Worm (Caenorhabditis elegans) whole organism, L1 larva: ENCODE measurements around the gene K01A6.5.
A peak's percentile ranks its signal among the peaks of the same experiment; 100 is the strongest.

Source experiments
- C16A3.4 ChIP-seq: fragments of 150-350 bp; optimal IDR thresholded peaks from 2 replicates; lab custom pipeline; 2014; ENCODE audit warnings: missing biosample characterization, missing genetic modification characterization
- F16B12.6 ChIP-seq: fragments of 150-350 bp; optimal IDR thresholded peaks from 2 replicates; lab custom pipeline; 2014; ENCODE audit warnings: missing biosample characterization, missing genetic modification characterization
- alr-1 ChIP-seq: fragments of 200-800 bp; sonication (Bioruptor generic); optimal IDR thresholded peaks from 2 replicates; lab custom pipeline; 2018; ENCODE audit warnings: borderline replicate concordance, mild to moderate bottlenecking, missing genetic modification characterization, missing compliant biosample characterization
- aly-2 ChIP-seq: fragments of 150-350 bp; optimal IDR thresholded peaks from 2 replicates; lab custom pipeline; 2014; ENCODE audit warnings: missing biosample characterization, missing genetic modification characterization
- blmp-1 ChIP-seq: fragments of 150-350 bp; optimal IDR thresholded peaks from 2 replicates; lab custom pipeline; 2014; ENCODE audit warnings: missing biosample characterization, missing genetic modification characterization
- dpl-1 ChIP-seq, 3 experiments: fragments of 150-350 bp in 2 of 3; sonication (generic microtip) in 1 of 3; optimal IDR thresholded peaks; 2 replicates each; lab custom pipeline; 2014 to 2017; ENCODE audit warnings: missing biosample characterization in 3 of 3, missing genetic modification characterization in 3 of 3, missing genetic modification reagents in 3 of 3
- efl-1 ChIP-seq, 4 experiments: fragments of 150-350 bp; optimal IDR thresholded peaks in 3 of 4; peaks in 1 of 4; 1 replicate in 1 of 4; 2 replicates in 3 of 4; lab custom pipeline; 2014; ENCODE audit warnings: missing biosample characterization in 2 of 4, missing genetic modification characterization in 2 of 4, missing genetic modification reagents in 2 of 4
- efl-3 ChIP-seq: fragments of 200-800 bp; sonication (Bioruptor generic); optimal IDR thresholded peaks from 2 replicates; lab custom pipeline; 2018; ENCODE audit warnings: mild to moderate bottlenecking, missing genetic modification characterization, missing compliant biosample characterization
- egl-13 ChIP-seq: sonication (generic microtip); optimal IDR thresholded peaks from 2 replicates; lab custom pipeline; 2016; ENCODE audit warnings: missing genotype, missing genetic modification reagents, missing genetic modification characterization, missing compliant biosample characterization
- elt-3 ChIP-seq, 6 experiments: fragments of 150-350 bp in 1 of 6; sonication (generic microtip); optimal IDR thresholded peaks; 2 replicates each; lab custom pipeline; 2017 to 2018; ENCODE audit warnings: missing biosample characterization in 6 of 6, missing genetic modification characterization in 6 of 6, inconsistent platforms in 1 of 6
- fkh-10 ChIP-seq: sonication (generic microtip); optimal IDR thresholded peaks from 2 replicates; lab custom pipeline; 2017; ENCODE audit warnings: missing biosample characterization, missing genetic modification reagents, missing genetic modification characterization
- hlh-4 ChIP-seq: sonication (generic microtip); optimal IDR thresholded peaks from 2 replicates; lab custom pipeline; 2016; ENCODE audit warnings: mild to moderate bottlenecking, missing genetic modification characterization, missing compliant biosample characterization
- isw-1 ChIP-seq: fragments of 200-800 bp; sonication (Bioruptor generic); IDR thresholded peaks from 2 replicates; pipeline ENCODE4 v1.3.6; 2022; ENCODE audit warnings: missing genetic modification characterization, missing compliant biosample characterization
- lin-14 ChIP-seq: fragments of 200-800 bp; sonication (Bioruptor generic); optimal IDR thresholded peaks from 2 replicates; lab custom pipeline; 2018; ENCODE audit warnings: mild to moderate bottlenecking, missing genetic modification characterization, moderate library complexity, missing compliant biosample characterization
- lin-39 ChIP-seq: fragments of 150-350 bp; optimal IDR thresholded peaks from 2 replicates; lab custom pipeline; 2014; ENCODE audit warnings: missing biosample characterization, missing genetic modification reagents, missing genetic modification characterization
- lir-3 ChIP-seq: sonication (generic microtip); optimal IDR thresholded peaks from 2 replicates; lab custom pipeline; 2016; ENCODE audit warnings: mild to moderate bottlenecking, missing genetic modification characterization, moderate library complexity, missing compliant biosample characterization; ENCODE audit not compliant: poor library complexity
- mef-2 ChIP-seq: fragments of 150-350 bp; optimal IDR thresholded peaks from 2 replicates; lab custom pipeline; 2014; ENCODE audit warnings: missing biosample characterization, missing genetic modification characterization
- nhr-11 ChIP-seq: fragments of 150-350 bp; optimal IDR thresholded peaks from 2 replicates; lab custom pipeline; 2014; ENCODE audit warnings: missing biosample characterization, missing genetic modification characterization
- nhr-12 ChIP-seq: sonication (generic microtip); optimal IDR thresholded peaks from 2 replicates; lab custom pipeline; 2017; ENCODE audit warnings: missing biosample characterization, missing genetic modification characterization
- nhr-28 ChIP-seq: fragments of 150-350 bp; optimal IDR thresholded peaks from 2 replicates; lab custom pipeline; 2014; ENCODE audit warnings: missing biosample characterization, missing genetic modification characterization
- nhr-47 ChIP-seq: sonication (generic microtip); optimal IDR thresholded peaks from 2 replicates; lab custom pipeline; 2016; ENCODE audit warnings: mild to moderate bottlenecking, missing genetic modification characterization, moderate library complexity, missing compliant biosample characterization
- nhr-76 ChIP-seq: sonication (generic microtip); optimal IDR thresholded peaks from 2 replicates; lab custom pipeline; 2017; ENCODE audit warnings: missing biosample characterization, missing genetic modification characterization
- nhr-77 ChIP-seq: fragments of 150-350 bp; optimal IDR thresholded peaks from 2 replicates; lab custom pipeline; 2014; ENCODE audit warnings: missing biosample characterization, missing genetic modification characterization
- nhr-84 ChIP-seq: sonication (generic microtip); optimal IDR thresholded peaks from 2 replicates; lab custom pipeline; 2017; ENCODE audit warnings: missing biosample characterization, missing genetic modification characterization
- nhr-85 ChIP-seq: sonication (generic microtip); peaks from one replicate; lab custom pipeline; 2016; ENCODE audit warnings: missing genetic modification characterization, inconsistent platforms, missing compliant biosample characterization
- rnt-1 ChIP-seq: sonication (generic microtip); optimal IDR thresholded peaks from 2 replicates; lab custom pipeline; 2016; ENCODE audit warnings: mild to moderate bottlenecking, missing genetic modification characterization, moderate library complexity, missing compliant biosample characterization
- snpc-4 ChIP-seq: fragments of 150-350 bp; optimal IDR thresholded peaks from 2 replicates; lab custom pipeline; 2014; ENCODE audit warnings: missing biosample characterization, missing genetic modification characterization
- snu-23 ChIP-seq: sonication (generic microtip); optimal IDR thresholded peaks from 2 replicates; lab custom pipeline; 2016; ENCODE audit warnings: missing genetic modification characterization, missing compliant biosample characterization
- sup-37 ChIP-seq: fragments of 200-800 bp; sonication (Bioruptor generic); optimal IDR thresholded peaks from 2 replicates; lab custom pipeline; 2018; ENCODE audit warnings: mild to moderate bottlenecking, missing genetic modification characterization, missing compliant biosample characterization
- unc-30 ChIP-seq: sonication (generic microtip); optimal IDR thresholded peaks from 2 replicates; lab custom pipeline; 2017; ENCODE audit warnings: missing biosample characterization, missing genetic modification characterization
- zip-4 ChIP-seq: fragments of 200-800 bp; sonication (Bioruptor generic); optimal IDR thresholded peaks from 2 replicates; lab custom pipeline; 2018; ENCODE audit warnings: mild to moderate bottlenecking, missing genetic modification characterization, moderate library complexity, missing compliant biosample characterization
- ztf-4 ChIP-seq: fragments of 150-350 bp; optimal IDR thresholded peaks from 2 replicates; lab custom pipeline; 2014; ENCODE audit warnings: missing biosample characterization, missing genetic modification characterization

The K01A6.5 gene

DNA sequence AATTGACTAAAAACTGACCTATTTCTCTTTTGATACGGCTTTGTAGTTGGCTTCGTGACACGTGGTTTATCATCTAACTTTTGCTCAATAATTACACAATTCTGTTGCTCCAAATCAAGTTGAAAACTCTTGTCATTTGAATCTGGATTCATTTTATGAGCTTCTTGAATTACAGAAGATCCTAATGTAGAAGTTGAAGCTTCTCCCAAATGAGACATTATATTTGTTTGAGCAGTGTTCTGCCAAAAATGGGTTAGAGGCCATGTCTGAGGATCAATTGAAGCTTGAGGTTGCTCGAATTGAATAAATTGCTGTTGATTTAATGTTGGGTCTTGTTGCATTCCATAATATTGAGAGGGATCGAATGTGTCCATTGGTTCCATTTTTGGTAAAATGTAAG is 45.0 kb upstream of the K01A6.5 start:
- no peak for TF ChIP-seq lir-3 (tag; lab: Kevin White, UChicago)
- no peak for TF ChIP-seq nhr-47 (tag; lab: Kevin White, UChicago)
- TF ChIP-seq lin-39: no peak
- no peak for TF ChIP-seq alr-1 (tag; lab: Kevin White, UChicago)
- TF ChIP-seq efl-1 (optimal IDR thresholded peaks at IDR 0.05; lab: Kevin White, UChicago): no peak
- TF ChIP-seq efl-1 (GFP tag; optimal IDR thresholded peaks at IDR 0.05 in 1 of 2; lab: Kevin White, UChicago): no peak
- no peak for TF ChIP-seq elt-3 (tag; optimal IDR thresholded peaks at IDR 0.05; lab: Kevin White, UChicago)
- TF ChIP-seq nhr-76: no peak
- TF ChIP-seq nhr-12 (tag; lab: Kevin White, UChicago): no peak
- TF ChIP-seq unc-30 (tag; lab: Kevin White, UChicago): no peak
- TF ChIP-seq nhr-84 (tag; lab: Kevin White, UChicago): no peak
- no peak for TF ChIP-seq nhr-77 (tag; lab: Kevin White, UChicago)
- no peak for TF ChIP-seq aly-2 (tag; lab: Kevin White, UChicago)
- no peak for TF ChIP-seq isw-1 (GFP tag; lab: Robert Waterston, UW)
- TF ChIP-seq nhr-28 (tag; lab: Kevin White, UChicago): no peak
- no peak for TF ChIP-seq zip-4 (GFP tag; lab: Kevin White, UChicago)
- no peak for TF ChIP-seq nhr-11

DNA sequence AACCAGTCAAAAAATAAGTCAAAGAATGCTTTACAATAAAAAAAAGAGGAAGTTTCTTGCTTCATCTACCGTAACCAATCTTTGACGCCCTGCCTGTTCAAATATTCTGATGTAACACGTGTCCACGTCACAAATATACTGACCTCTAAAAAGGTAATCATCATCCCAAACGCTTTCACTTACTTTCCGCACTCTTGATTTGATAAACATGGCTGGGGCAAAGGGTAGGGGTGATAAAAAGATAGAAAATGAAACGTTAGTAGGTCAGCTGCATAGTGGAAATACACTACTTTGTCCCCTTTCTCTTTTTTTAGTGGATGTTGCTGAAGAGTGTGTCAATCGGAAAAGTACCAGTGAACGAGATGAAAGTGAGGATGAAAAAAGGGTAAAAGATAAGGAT is 42.4 kb upstream of the K01A6.5 start:
- TF ChIP-seq rnt-1 (tag; lab: Kevin White, UChicago) (no peak), nhr-76 (no peak), mef-2 (tag; lab: Kevin White, UChicago) (no peak), elt-3 (tag; optimal IDR thresholded peaks at IDR 0.05; lab: Kevin White, UChicago) (peak in 2 of 6 experiments; percentile 27 to 65), nhr-85 (tag; lab: Kevin White, UChicago) (peak; percentile 23), blmp-1 (peak; percentile 99), sup-37 (no peak)

DNA sequence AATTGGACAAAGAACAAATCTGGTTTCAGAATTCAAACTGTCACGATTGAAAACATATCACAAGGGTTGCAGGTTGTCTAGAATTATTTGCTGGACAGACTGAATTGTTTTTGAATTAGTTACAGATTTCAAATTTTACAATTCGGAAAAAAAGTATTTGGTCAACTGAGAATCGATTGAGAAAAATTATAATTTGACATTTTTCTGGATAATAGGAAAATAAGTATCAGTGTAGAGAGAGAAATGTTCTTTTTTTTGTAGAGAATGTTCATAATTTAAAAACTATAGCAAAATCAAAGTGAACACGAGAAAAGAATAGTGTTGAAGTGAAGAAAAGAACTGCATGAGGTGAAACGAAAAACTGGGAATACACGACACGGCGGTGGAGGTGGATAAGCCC is 41.8 kb upstream of the K01A6.5 start, which contains the start of gene dpy-20:
Gene dpy-20 (minus strand): TSS at position 101 of the 400 bp plus-strand sequence.
- TF ChIP-seq lin-14 (GFP tag; lab: Kevin White, UChicago) (no peak), rnt-1 (tag; lab: Kevin White, UChicago) (no peak)

DNA sequence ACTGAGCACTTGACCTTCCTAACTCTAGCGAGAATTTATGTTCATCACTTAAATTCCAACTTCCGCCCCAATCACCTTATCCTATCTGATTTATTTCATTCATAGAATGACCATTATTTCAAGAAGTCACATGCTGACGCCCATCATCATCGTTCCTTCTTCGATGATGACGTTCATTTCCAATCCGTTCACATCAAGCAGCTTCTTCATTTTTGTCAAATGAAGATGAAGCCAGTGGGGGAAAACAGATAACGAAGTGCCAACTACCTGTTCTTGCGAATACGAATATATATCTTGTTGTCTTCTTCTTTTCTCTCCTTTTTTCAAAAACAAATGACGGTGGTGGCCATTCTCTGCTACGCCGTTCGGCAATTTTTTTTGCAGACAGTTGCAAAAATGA is 40.6 kb upstream of the K01A6.5 start:
- TF ChIP-seq blmp-1 (peak; percentile 56), mef-2 (tag; lab: Kevin White, UChicago) (no peak)

DNA sequence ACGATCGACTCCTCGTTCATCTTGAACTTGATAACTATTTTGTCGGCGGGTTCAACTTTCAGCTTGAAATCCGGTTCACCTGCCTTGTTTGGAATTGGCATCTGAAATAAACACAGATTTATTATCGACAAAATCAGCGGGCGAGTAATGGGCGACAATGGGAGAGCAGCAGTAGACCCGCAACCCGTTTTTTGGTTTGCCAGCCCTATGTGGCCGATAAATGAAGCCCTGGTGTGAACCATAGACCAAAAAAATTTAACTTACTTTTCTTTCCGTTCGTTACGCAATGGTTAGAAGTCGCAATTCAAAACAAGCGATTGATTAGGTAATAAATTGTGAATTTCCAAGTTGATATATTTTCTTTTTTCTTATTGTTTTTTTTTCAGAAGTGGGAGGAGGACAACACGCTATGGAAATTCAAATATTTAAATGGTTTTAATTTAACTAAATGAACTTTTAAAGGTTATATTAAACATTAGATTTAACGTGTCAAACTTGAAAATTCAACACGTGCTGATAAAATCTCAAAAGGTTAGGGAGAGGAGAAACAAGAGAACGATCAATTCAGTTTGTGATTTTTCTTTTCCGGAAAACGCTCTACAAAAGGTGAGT is 38.7 kb upstream of the K01A6.5 start, which contains the start of the genes T22B3.3 and alg-3:
Gene T22B3.3 (minus strand): TSS at position 101 of the 612 bp plus-strand sequence.
Gene alg-3 (plus strand): TSS at position 562 of the 612 bp plus-strand sequence.
- TF ChIP-seq F16B12.6 (tag; lab: Kevin White, UChicago): no peak
- no peak for TF ChIP-seq snu-23 (GFP tag; lab: Kevin White, UChicago)
- TF ChIP-seq fkh-10 (GFP tag; lab: Kevin White, UChicago): no peak
- TF ChIP-seq hlh-4 (tag; lab: Kevin White, UChicago): no peak
- no peak for TF ChIP-seq dpl-1 (GFP tag; optimal IDR thresholded peaks at IDR 0.05; lab: Kevin White, UChicago)
- TF ChIP-seq egl-13: no peak
- no peak for TF ChIP-seq nhr-47 (tag; lab: Kevin White, UChicago)
- no peak for TF ChIP-seq efl-3 (GFP tag; lab: Kevin White, UChicago)
- no peak for TF ChIP-seq nhr-85 (tag; lab: Kevin White, UChicago)
- no peak for TF ChIP-seq C16A3.4 (tag; lab: Kevin White, UChicago)
- no peak for TF ChIP-seq snpc-4 (tag; lab: Kevin White, UChicago)
- no peak for TF ChIP-seq isw-1 (GFP tag; lab: Robert Waterston, UW)
- no peak for TF ChIP-seq ztf-4
